Worm (Caenorhabditis elegans) whole organism, young adult: ENCODE measurements around the gene pqn-92.

Experiments
- D2030.7 ChIP-seq: fragments of 200-800 bp; sonication (Bioruptor generic); IDR thresholded peaks from 2 replicates; pipeline ENCODE4 v1.3.6; 2022; ENCODE audit warnings: missing genetic modification reagents, missing genetic modification characterization, missing compliant biosample characterization
- F49E8.2 ChIP-seq: sonication (generic microtip); optimal IDR thresholded peaks from 3 replicates; lab custom pipeline; 2017; ENCODE audit warnings: missing genetic modification characterization, mild to moderate bottlenecking, missing compliant biosample characterization, antibody characterized with exemption, moderate library complexity; ENCODE audit not compliant: insufficient read depth
- cebp-1 ChIP-seq, 2 experiments: fragments of 200-800 bp in 1 of 2; sonication (Bioruptor generic) in 1 of 2; sonication (generic microtip) in 1 of 2; IDR thresholded peaks in 1 of 2; optimal IDR thresholded peaks in 1 of 2; 2 replicates each; pipeline versions ENCODE4 v1.3.6 to Lab custom; 2017 to 2022; ENCODE audit warnings: missing compliant biosample characterization in 2 of 2, missing genetic modification characterization in 2 of 2, mild to moderate bottlenecking in 1 of 2, missing genetic modification reagents in 1 of 2, moderate library complexity in 1 of 2
- ceh-79 ChIP-seq: sonication (generic microtip); optimal IDR thresholded peaks from 2 replicates; lab custom pipeline; 2017; ENCODE audit warnings: mild to moderate bottlenecking, missing genetic modification characterization, missing compliant biosample characterization
- dox-1 ChIP-seq: fragments of 200-800 bp; sonication (Bioruptor generic); IDR thresholded peaks from 2 replicates; pipeline ENCODE4 v1.3.6; 2022; ENCODE audit warnings: missing genetic modification reagents, missing genetic modification characterization, missing compliant biosample characterization
- lag-1 ChIP-seq: fragments of 200-800 bp; sonication (Bioruptor generic); IDR thresholded peaks from 2 replicates; pipeline ENCODE4 v1.3.6; 2022; ENCODE audit warnings: missing genetic modification reagents, missing genetic modification characterization, missing compliant biosample characterization
- madf-3 ChIP-seq: fragments of 200-800 bp; sonication (Bioruptor generic); IDR thresholded peaks from 2 replicates; pipeline ENCODE4 v1.3.6; 2022; ENCODE audit warnings: missing genetic modification reagents, missing genetic modification characterization, missing compliant biosample characterization
- nfya-1 ChIP-seq: sonication (generic microtip); optimal IDR thresholded peaks from 2 replicates; lab custom pipeline; 2017; ENCODE audit warnings: antibody characterized with exemption, missing compliant biosample characterization, missing genetic modification characterization, borderline replicate concordance; ENCODE audit not compliant: insufficient read depth
- pha-4 ChIP-seq: fragments of 150-350 bp; sonication (generic microtip); optimal IDR thresholded peaks from 2 replicates; lab custom pipeline; 2014; ENCODE audit warnings: missing biosample characterization, missing genetic modification reagents, missing genetic modification characterization
- rcor-1 ChIP-seq: fragments of 200-800 bp; sonication (Bioruptor generic); IDR thresholded peaks from 2 replicates; pipeline ENCODE4 v1.3.6; 2022; ENCODE audit warnings: missing genetic modification reagents, missing genetic modification characterization, missing compliant biosample characterization
- sea-2 ChIP-seq: fragments of 200-800 bp; sonication (Bioruptor generic); IDR thresholded peaks from 2 replicates; pipeline ENCODE4 v1.3.6; 2022; ENCODE audit warnings: missing genetic modification characterization, missing compliant biosample characterization
- snpc-4 ChIP-seq, 5 experiments: fragments of 150-350 bp in 1 of 5; sonication (generic microtip) in 4 of 5; optimal IDR thresholded peaks; 2 replicates each; lab custom pipeline; 2014 to 2018; ENCODE audit warnings: missing genetic modification characterization in 5 of 5, missing biosample characterization in 3 of 5, antibody characterized with exemption in 2 of 5, mild to moderate bottlenecking in 2 of 5, missing compliant biosample characterization in 2 of 5, missing genotype in 2 of 5, moderate library complexity in 2 of 5, missing genetic modification reagents in 1 of 5
- sptf-2 ChIP-seq: fragments of 200-800 bp; sonication (Bioruptor generic); optimal IDR thresholded peaks from 2 replicates; lab custom pipeline; 2018; ENCODE audit warnings: mild to moderate bottlenecking, missing genetic modification characterization, missing compliant biosample characterization

- no peak for TF ChIP-seq lag-1 (GFP tag; lab: Robert Waterston, UW)
- TF ChIP-seq rcor-1 (GFP tag; lab: Robert Waterston, UW), result no peak
- TF ChIP-seq sptf-2, result no peak
- TF ChIP-seq D2030.7, result no peak
- no peak for TF ChIP-seq dox-1
- no peak for TF ChIP-seq cebp-1 (GFP tag; IDR thresholded peaks at IDR 0.05; lab: Robert Waterston, UW)
- TF ChIP-seq cebp-1 (tag; optimal IDR thresholded peaks at IDR 0.05; lab: Kevin White, UChicago), result no peak
- no peak for TF ChIP-seq sea-2
- TF ChIP-seq nfya-1 (tag; lab: Kevin White, UChicago), result no peak
- no peak for TF ChIP-seq snpc-4 (GFP tag; optimal IDR thresholded peaks at IDR 0.05; lab: Kevin White, UChicago)
- TF ChIP-seq snpc-4 (tag; optimal IDR thresholded peaks at IDR 0.05; lab: Kevin White, UChicago), result no peak
- TF ChIP-seq F49E8.2 (tag; lab: Kevin White, UChicago), result no peak
- TF ChIP-seq ceh-79, result no peak
- no peak for TF ChIP-seq madf-3
- TF ChIP-seq pha-4, result no peak
These were observed 49.0 kb downstream of the pqn-92 start for ce11 chrIII:12356588-12356987.
